Worm (Caenorhabditis elegans): Measurements from ENCODE around the gene F36G3.1.

DNA sequence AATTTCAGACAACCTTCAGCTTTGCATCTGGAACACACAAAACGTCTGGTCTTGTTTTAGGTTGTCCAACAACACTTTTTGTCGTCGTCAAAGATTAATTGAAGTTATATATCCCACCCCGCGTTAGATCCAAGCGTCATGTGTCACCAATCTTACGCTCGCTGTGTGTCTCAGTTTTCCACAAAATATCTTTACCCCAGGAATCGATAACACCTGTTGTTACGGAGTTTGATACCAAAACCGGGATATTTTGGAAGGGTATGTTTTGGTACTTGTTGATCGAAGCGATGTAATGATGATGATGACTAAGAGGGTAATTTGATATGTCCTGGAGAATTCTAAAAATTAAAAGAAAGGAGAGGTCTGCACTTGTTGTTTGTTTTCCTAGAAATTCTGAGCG, 53.5 kb downstream of the F36G3.1 start:
- no peak for TF ChIP-seq ref-1 (GFP tag; conservative IDR thresholded peaks at IDR 0.05)
- TF ChIP-seq klf-2 (GFP tag; conservative IDR thresholded peaks at IDR 0.05), result no peak
- TF ChIP-seq flt-1 (GFP tag; IDR thresholded peaks at IDR 0.05), result no peak
- TF ChIP-seq ztf-23 (GFP tag; IDR thresholded peaks at IDR 0.05), result no peak
